Fruit fly (Drosophila melanogaster): Measurements from ENCODE around the gene CG34174.

CG34174 gene

DNA sequence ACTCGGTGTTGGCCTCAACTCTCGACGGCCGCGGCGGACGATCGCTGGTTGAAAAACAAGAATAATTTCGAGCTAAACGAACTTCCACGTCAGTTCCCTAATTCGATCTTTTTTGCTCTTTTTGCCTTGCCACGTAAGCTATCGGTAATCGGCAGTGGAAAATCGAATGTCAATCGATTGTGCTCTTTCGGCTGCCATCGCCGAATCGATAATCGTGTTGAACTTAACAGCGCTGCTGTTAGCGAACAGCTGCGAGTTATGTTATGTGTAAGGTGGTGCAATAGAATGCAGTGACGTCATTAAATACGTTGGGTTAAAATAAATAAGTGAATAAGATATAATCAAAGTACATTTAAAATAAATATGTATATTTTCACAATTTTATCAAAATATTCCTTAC lies 22.7 kb downstream of the CG34174 start, which contains the start of gene Sec24CD (continued):
- peak; percentile 98 for TF ChIP-seq bbx (GFP tag; IDR thresholded peaks at IDR 0.05; ENCODE audit: partially characterized antibody)
- TF ChIP-seq psq (GFP tag; optimal IDR thresholded peaks at IDR 0.05): no peak
- peak; percentile 84 for TF ChIP-seq pzg (GFP tag; optimal IDR thresholded peaks at IDR 0.05)
- peak; percentile 66 for TF ChIP-seq inv (GFP tag; IDR thresholded peaks at IDR 0.05; ENCODE audit: partially characterized antibody)

DNA sequence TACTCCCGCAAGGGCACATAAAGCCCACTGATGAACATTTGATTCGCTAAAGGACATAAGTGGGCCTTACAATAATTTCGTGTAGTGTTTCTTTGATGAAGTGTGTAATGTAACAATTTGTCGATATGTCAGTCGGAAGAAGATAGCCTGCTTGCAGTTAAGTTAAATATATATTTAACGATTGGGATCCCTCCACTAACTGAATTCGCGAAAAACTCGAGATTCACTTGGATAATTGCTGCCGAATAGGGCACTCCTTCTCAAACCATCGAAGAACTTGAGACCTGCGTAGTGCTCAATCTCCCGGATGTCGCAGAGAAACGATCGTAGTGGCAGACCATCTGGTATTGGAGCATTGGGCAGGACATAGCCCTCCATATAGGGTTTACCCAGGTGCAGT lies 24.1 kb downstream of the CG34174 start, which contains the start of gene Tengl3:
Gene Tengl3 (minus strand): TSS at position 101 of the 400 bp plus-strand sequence.
- TF ChIP-seq CG11560 (tag; IDR thresholded peaks at IDR 0.05) (no peak), CG9797 (GFP tag; optimal IDR thresholded peaks at IDR 0.05) (no peak), CG3163 (GFP tag; optimal IDR thresholded peaks at IDR 0.05) (no peak), CG9817 (tag; optimal IDR thresholded peaks at IDR 0.05) (no peak), pita (GFP tag; optimal IDR thresholded peaks at IDR 0.05) (no peak), prd (optimal IDR thresholded peaks at IDR 0.05) (no peak), prd (GFP tag; IDR thresholded peaks at IDR 0.05) (no peak), CG17328 (GFP tag; IDR thresholded peaks at IDR 0.05) (no peak), Lpt (GFP tag; optimal IDR thresholded peaks at IDR 0.05) (no peak), croc (GFP tag; conservative IDR thresholded peaks at IDR 0.05) (no peak), schlank (tag; optimal IDR thresholded peaks at IDR 0.05) (no peak), CG1024 (GFP tag; IDR thresholded peaks at IDR 0.05) (no peak), Gsc (GFP tag; IDR thresholded peaks at IDR 0.05) (no peak), ERR (GFP tag; optimal IDR thresholded peaks at IDR 0.05) (no peak), slp2 (GFP tag; optimal IDR thresholded peaks at IDR 0.05) (no peak), CG8478 (optimal IDR thresholded peaks at IDR 0.05) (no peak)

- no peak for TF ChIP-seq pum (GFP tag; optimal IDR thresholded peaks at IDR 0.05)
Observed at dm6 chr2L:2239284-2239683, 25.2 kb downstream of the CG34174 start, which contains the start of gene Tengl2. TSS of gene Tengl2 (minus strand) at chr2L:2239384.

DNA sequence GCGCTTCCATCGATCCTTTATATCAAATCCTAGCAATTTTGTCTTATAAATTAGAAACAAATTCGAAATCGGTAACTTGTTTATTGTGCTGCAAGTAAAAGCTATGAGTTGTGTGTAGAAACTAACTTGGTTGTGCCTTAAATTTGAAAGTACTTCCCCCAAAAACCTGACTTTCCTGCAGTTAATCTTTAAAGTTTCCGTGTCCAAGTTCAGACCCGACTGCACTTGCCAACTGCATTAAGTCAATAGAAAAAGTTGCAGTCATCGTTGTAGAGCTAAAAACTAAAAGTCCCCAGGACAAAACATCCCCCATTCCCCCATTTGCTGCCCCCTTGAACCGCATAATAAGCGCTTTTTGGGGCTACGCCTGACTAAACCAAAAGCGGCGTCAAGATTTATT lies 26.4 kb downstream of the CG34174 start, which contains the start of gene Tengl1:
Gene Tengl1 (minus strand): TSS at position 101 of the 400 bp plus-strand sequence.
- no peak for TF ChIP-seq GATAe (GFP tag; conservative IDR thresholded peaks at IDR 0.05)
- no peak for TF ChIP-seq CG13894 (tag; optimal IDR thresholded peaks at IDR 0.05)
- no peak for TF ChIP-seq MESR4 (GFP tag; optimal IDR thresholded peaks at IDR 0.05)
- TF ChIP-seq Max (GFP tag; optimal IDR thresholded peaks at IDR 0.05): no peak
- no peak for TF ChIP-seq Ets97D (GFP tag; optimal IDR thresholded peaks at IDR 0.05)
- no peak for TF ChIP-seq CG32532 (GFP tag; IDR thresholded peaks at IDR 0.05)
- TF ChIP-seq jumu (GFP tag; optimal IDR thresholded peaks at IDR 0.05): no peak
- TF ChIP-seq Drgx (GFP tag; IDR thresholded peaks at IDR 0.05): no peak
- no peak for TF ChIP-seq inv (GFP tag; IDR thresholded peaks at IDR 0.05; ENCODE audit: partially characterized antibody)
- no peak for TF ChIP-seq fru (optimal IDR thresholded peaks at IDR 0.05)
- TF ChIP-seq ab (GFP tag; optimal IDR thresholded peaks at IDR 0.05): no peak
- TF ChIP-seq zen (tag; optimal IDR thresholded peaks at IDR 0.05): no peak
- TF ChIP-seq slbo (GFP tag; IDR thresholded peaks at IDR 0.05): no peak
- no peak for TF ChIP-seq hbn (GFP tag; IDR thresholded peaks at IDR 0.05; ENCODE audit: partially characterized antibody)

- no peak for TF ChIP-seq Hr51 (GFP tag; optimal IDR thresholded peaks at IDR 0.05)
- TF ChIP-seq CG13287 (GFP tag; IDR thresholded peaks at IDR 0.05; ENCODE audit: partially characterized antibody): peak; percentile 50
- 0 out of 3 replicates have a peak, but pooled peaks have one; percentile 27 for TF ChIP-seq ken (GFP tag; IDR thresholded peaks at IDR 0.05)
- no peak for TF ChIP-seq bowl (GFP tag; IDR thresholded peaks at IDR 0.05)
- peak; percentile 45 for TF ChIP-seq ftz-f1 (GFP tag; optimal IDR thresholded peaks at IDR 0.05)
- TF ChIP-seq Dbx (GFP tag; IDR thresholded peaks at IDR 0.05): peak; percentile 27; the same call in 1 of the 3 replicates
- peak; percentile 32; the same call in 1 of the 2 replicates for TF ChIP-seq Rfx (GFP tag; IDR thresholded peaks at IDR 0.05)
- TF ChIP-seq so (GFP tag; IDR thresholded peaks at IDR 0.05): peak; percentile 19; the same call in 1 of the 3 replicates
- TF ChIP-seq HLH4C (GFP tag; IDR thresholded peaks at IDR 0.05; ENCODE audit: partially characterized antibody): no peak
- TF ChIP-seq CG32532 (GFP tag; IDR thresholded peaks at IDR 0.05): peak; percentile 64; the same call in 1 of the 2 replicates
- TF ChIP-seq sob (GFP tag; IDR thresholded peaks at IDR 0.05): 0 out of 2 replicates have a peak, but pooled peaks have one; percentile 19
- peak; percentile 50; the same call in 1 of the 2 replicates for TF ChIP-seq sna (GFP tag; IDR thresholded peaks at IDR 0.05; ENCODE audit: partially characterized antibody)
- TF ChIP-seq B-H1 (GFP tag; IDR thresholded peaks at IDR 0.05): no peak
- TF ChIP-seq Deaf1 (tag; optimal IDR thresholded peaks at IDR 0.05): peak; percentile 60
Observed at dm6 chr2L:2242139-2242538, 28.1 kb downstream of the CG34174 start, which contains the start of gene CG4267. TSS of gene CG4267 (plus strand) at chr2L:2242378.

All from whole organism, embryonic.